Fruit fly (Drosophila melanogaster): ENCODE data around the gene CG3734.

Gene CG3734

DNA sequence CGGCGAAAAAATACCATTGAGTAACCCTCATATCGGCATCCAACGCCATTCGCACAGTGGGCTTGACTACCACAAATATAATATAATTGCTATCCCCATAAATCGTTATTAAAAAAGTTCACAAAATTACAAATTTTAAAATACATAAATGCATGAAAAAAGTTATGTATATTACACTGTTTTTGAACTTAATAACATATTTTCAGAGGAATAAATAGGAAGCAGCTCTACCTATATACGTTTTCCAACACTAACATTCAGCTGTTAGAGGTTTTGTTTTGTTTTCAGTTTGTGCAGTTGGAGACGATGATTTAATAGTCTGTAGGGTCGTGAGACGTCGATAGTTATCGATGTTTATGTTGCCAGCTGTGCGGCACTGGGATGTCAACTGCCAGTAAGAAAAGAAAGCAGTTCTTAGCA lies 15.4 kb downstream of the CG3734 start, which contains the start of the genes Ino80 and Aptx:
Ino80 (minus strand) TSS at position 58 of the 420 bp plus-strand sequence.
Aptx (plus strand) TSS at position 360 of the 420 bp plus-strand sequence.
- TF ChIP-seq Eip78C (GFP tag) (peak; percentile 97), CG31627 (GFP tag; optimal IDR thresholded peaks at IDR 0.05) (peak; percentile 96), eg (GFP tag; IDR thresholded peaks at IDR 0.05) (peak; percentile 94), Sox102F (GFP tag; optimal IDR thresholded peaks at IDR 0.05) (peak; percentile 92), CG16779 (tag; optimal IDR thresholded peaks at IDR 0.05) (peak; percentile 45), topi (GFP tag; optimal IDR thresholded peaks at IDR 0.05) (peak; percentile 93), Lpt (GFP tag; optimal IDR thresholded peaks at IDR 0.05) (peak; percentile 89), fd59A (GFP tag; optimal IDR thresholded peaks at IDR 0.05) (peak; percentile 84), CG1621 (tag; optimal IDR thresholded peaks at IDR 0.05) (no peak), CG9139 (GFP tag; optimal IDR thresholded peaks at IDR 0.05) (peak; percentile 41), cyc (GFP tag; optimal IDR thresholded peaks at IDR 0.05) (peak; percentile 93), fd85E (GFP tag; optimal IDR thresholded peaks at IDR 0.05) (peak; percentile 49), CG34406 (GFP tag; optimal IDR thresholded peaks at IDR 0.05) (peak; percentile 91), Hr38 (GFP tag; optimal IDR thresholded peaks at IDR 0.05) (peak; percentile 76), pdm3 (GFP tag; optimal IDR thresholded peaks at IDR 0.05) (peak; percentile 95), Blimp-1 (GFP tag; optimal IDR thresholded peaks at IDR 0.05) (peak; percentile 54), Sox14 (GFP tag; optimal IDR thresholded peaks at IDR 0.05) (peak; percentile 96), CG4318 (GFP tag; optimal IDR thresholded peaks at IDR 0.05) (peak; percentile 86), CG3919 (GFP tag; optimal IDR thresholded peaks at IDR 0.05) (peak; percentile 92), vri (GFP tag; optimal IDR thresholded peaks at IDR 0.05) (peak; percentile 87), acj6 (GFP tag; optimal IDR thresholded peaks at IDR 0.05) (peak; percentile 94), CG7368 (GFP tag; optimal IDR thresholded peaks at IDR 0.05) (peak; percentile 87), CG11294 (GFP tag; IDR thresholded peaks at IDR 0.05) (peak; percentile 88), CG6808 (GFP tag; optimal IDR thresholded peaks at IDR 0.05) (peak; percentile 70), dsx (GFP tag; optimal IDR thresholded peaks at IDR 0.05; ENCODE audit: poor library complexity, severe bottlenecking) (peak; percentile 79), lz (GFP tag; optimal IDR thresholded peaks at IDR 0.05) (peak; percentile 96), CG10669 (GFP tag; optimal IDR thresholded peaks at IDR 0.05) (peak; percentile 87), CG8632 (GFP tag; optimal IDR thresholded peaks at IDR 0.05) (peak; percentile 89), Ets21C (GFP tag; optimal IDR thresholded peaks at IDR 0.05) (peak; percentile 91), dac (GFP tag; optimal IDR thresholded peaks at IDR 0.05) (no peak), CG8119 (GFP tag; IDR thresholded peaks at IDR 0.05) (peak; percentile 91; the same call in 2 of the 3 replicates), salr (GFP tag; optimal IDR thresholded peaks at IDR 0.05) (peak; percentile 81 to 91), Gug (GFP tag; IDR thresholded peaks at IDR 0.05) (peak; percentile 93), Sox15 (GFP tag; optimal IDR thresholded peaks at IDR 0.05) (peak; percentile 91), CG3032 (tag; optimal IDR thresholded peaks at IDR 0.05) (peak; percentile 93), ss (GFP tag; optimal IDR thresholded peaks at IDR 0.05) (peak in 1 of 2 experiments; percentile 51), CG11902 (GFP tag; optimal IDR thresholded peaks at IDR 0.05) (peak; percentile 90), svp (GFP tag) (peak; percentile 97), CG11762 (GFP tag; optimal IDR thresholded peaks at IDR 0.05; ENCODE audit: insufficient read depth) (peak; percentile 88), CG15336 (GFP tag; IDR thresholded peaks at IDR 0.05) (peak; percentile 86), Hr4 (GFP tag; optimal IDR thresholded peaks at IDR 0.05) (peak; percentile 95), OdsH (GFP tag; optimal IDR thresholded peaks at IDR 0.05) (peak; percentile 95), spab (GFP tag; optimal IDR thresholded peaks at IDR 0.05) (peak; percentile 77), CG32006 (GFP tag; optimal IDR thresholded peaks at IDR 0.05) (peak; percentile 94), net (GFP tag; optimal IDR thresholded peaks at IDR 0.05) (peak; percentile 90), CG6854 (GFP tag; optimal IDR thresholded peaks at IDR 0.05) (no peak), CG6792 (GFP tag; optimal IDR thresholded peaks at IDR 0.05) (peak; percentile 89), Eip93F (GFP tag; optimal IDR thresholded peaks at IDR 0.05) (peak; percentile 10), CG6276 (GFP tag; optimal IDR thresholded peaks at IDR 0.05) (no peak), Smox (GFP tag; optimal IDR thresholded peaks at IDR 0.05) (peak; percentile 93), Met (GFP tag; optimal IDR thresholded peaks at IDR 0.05) (peak; percentile 94), CG10631 (GFP tag; optimal IDR thresholded peaks at IDR 0.05) (peak; percentile 96)
